Worm (Caenorhabditis elegans) whole organism, early embryonic: ENCODE data around the gene C17C3.5.

Experiments
- B0310.2 ChIP-seq: sonication (generic microtip); optimal IDR thresholded peaks from 2 replicates; lab custom pipeline; 2016; ENCODE audit warnings: mild to moderate bottlenecking, missing genetic modification characterization, missing compliant biosample characterization
- sea-1 ChIP-seq: fragments of 200-800 bp; sonication (Bioruptor generic); conservative IDR thresholded peaks from 2 replicates; pipeline ENCODE4 v1.3.6; 2022; ENCODE audit warnings: missing genetic modification characterization, missing compliant biosample characterization

Gene C17C3.5

DNA sequence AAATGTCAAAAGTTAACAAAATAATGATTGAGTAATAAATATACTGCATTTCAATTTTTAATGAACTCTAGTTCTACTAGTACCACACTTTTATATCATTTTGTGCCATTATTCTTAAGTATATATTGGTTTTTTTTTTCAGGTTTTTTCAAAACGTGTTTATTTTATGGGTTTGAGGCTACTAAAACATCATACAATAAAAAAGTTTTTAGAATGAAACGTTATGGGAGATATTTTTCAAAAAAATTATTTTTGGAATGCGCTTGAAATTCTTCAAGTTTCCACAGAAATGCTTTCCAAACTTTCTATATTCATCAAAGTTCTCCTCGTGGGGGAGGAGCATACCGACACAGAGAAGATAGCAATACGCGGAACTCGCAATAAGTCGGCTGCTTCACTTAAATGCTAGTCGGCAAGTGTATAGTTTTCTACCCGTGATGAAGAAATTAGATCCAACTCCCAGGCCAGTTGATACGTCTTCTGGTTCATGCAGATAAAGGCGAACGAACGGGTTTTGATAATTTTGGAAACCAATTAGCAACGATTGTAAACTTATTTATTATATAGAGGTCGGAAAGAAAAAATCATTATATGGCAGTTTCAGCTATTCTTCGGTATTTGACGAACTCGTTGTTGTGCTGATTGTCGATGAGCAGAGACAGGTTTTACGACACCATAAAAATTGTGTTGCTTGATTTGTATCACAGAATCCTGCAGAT lies 47.9 kb downstream of the C17C3.5 start, which contains the start of gene C17G10.10:
Gene C17G10.10 (minus strand): TSS at position 51 of the 719 bp plus-strand sequence.
- TF ChIP-seq B0310.2 = no peak
- TF ChIP-seq sea-1 = 0 out of 2 replicates have a peak, but pooled peaks have one; percentile 38
